Fruit fly (Drosophila melanogaster) whole organism, prepupa: ENCODE data around the gene CG5359.

Source experiments
- CG10631 ChIP-seq: fragments of 200-800 bp; sonication (Bioruptor generic); optimal IDR thresholded peaks from 2 replicates; lab custom pipeline; 2016; ENCODE audit warnings: missing biosample characterization, missing genetic modification characterization
- CG10669 ChIP-seq: fragments of 200-800 bp; sonication (Bioruptor generic); optimal IDR thresholded peaks from 3 replicates; lab custom pipeline; 2018; ENCODE audit warnings: missing biosample characterization, mild to moderate bottlenecking, missing genetic modification characterization, moderate library complexity
- CG11294 ChIP-seq: fragments of 200-800 bp; sonication (Bioruptor generic); IDR thresholded peaks from 2 replicates; pipeline ENCODE4 v1.3.6; 2022; ENCODE audit warnings: missing biosample characterization, missing genetic modification characterization
- CG11762 ChIP-seq: fragments of 200-800 bp; sonication (Bioruptor generic); optimal IDR thresholded peaks from 3 replicates; lab custom pipeline; 2016; ENCODE audit warnings: missing biosample characterization, missing genetic modification characterization; ENCODE audit not compliant: insufficient read depth
- CG15336 ChIP-seq: fragments of 200-800 bp; sonication (Bioruptor generic); IDR thresholded peaks from 2 replicates; pipeline ENCODE4 v1.3.6; 2022; ENCODE audit warnings: missing biosample characterization, missing genetic modification characterization
- CG1621 ChIP-seq: fragments of 200-800 bp; sonication (Bioruptor generic); optimal IDR thresholded peaks from 3 replicates; lab custom pipeline; 2018; ENCODE audit warnings: missing biosample characterization, mild to moderate bottlenecking, missing genetic modification characterization
- CG3032 ChIP-seq: fragments of 200-800 bp; optimal IDR thresholded peaks from 2 replicates; lab custom pipeline; 2019; ENCODE audit warnings: missing biosample characterization, mild to moderate bottlenecking, missing genetic modification characterization, moderate library complexity
- CG31627 ChIP-seq: fragments of 200-800 bp; sonication (Bioruptor generic); optimal IDR thresholded peaks from 3 replicates; lab custom pipeline; 2016; ENCODE audit warnings: missing biosample characterization, missing genetic modification characterization
- CG32006 ChIP-seq: fragments of 200-800 bp; sonication (Bioruptor generic); optimal IDR thresholded peaks from 3 replicates; lab custom pipeline; 2017; ENCODE audit warnings: missing biosample characterization, mild to moderate bottlenecking, missing genetic modification characterization
- CG34406 ChIP-seq: fragments of 200-800 bp; sonication (Bioruptor generic); optimal IDR thresholded peaks from 3 replicates; lab custom pipeline; 2016; ENCODE audit warnings: missing biosample characterization, missing genetic modification characterization
- CG4318 ChIP-seq: fragments of 200-800 bp; sonication (Bioruptor generic); optimal IDR thresholded peaks from 3 replicates; lab custom pipeline; 2017; ENCODE audit warnings: missing biosample characterization, mild to moderate bottlenecking, missing genetic modification characterization
- CG6163 ChIP-seq: fragments of 200-800 bp; sonication (Bioruptor generic); IDR thresholded peaks from 3 replicates; pipeline ENCODE4 v1.3.6; 2022; ENCODE audit warnings: missing biosample characterization, missing genetic modification characterization
- CG6276 ChIP-seq: fragments of 200-800 bp; sonication (Bioruptor generic); optimal IDR thresholded peaks from 2 replicates; lab custom pipeline; 2017; ENCODE audit warnings: missing biosample characterization, mild to moderate bottlenecking, missing genetic modification characterization
- CG6792 ChIP-seq: fragments of 200-800 bp; sonication (Bioruptor generic); optimal IDR thresholded peaks from 3 replicates; lab custom pipeline; 2016; ENCODE audit warnings: missing biosample characterization, missing genetic modification characterization
- CG6808 ChIP-seq: fragments of 200-800 bp; sonication (Bioruptor generic); optimal IDR thresholded peaks from 3 replicates; lab custom pipeline; 2017; ENCODE audit warnings: missing biosample characterization, missing genetic modification characterization, mild to moderate bottlenecking, moderate library complexity, missing genetic modification reagents
- CG6854 ChIP-seq: fragments of 200-800 bp; sonication (Bioruptor generic); optimal IDR thresholded peaks from 2 replicates; lab custom pipeline; 2017; ENCODE audit warnings: missing biosample characterization, mild to moderate bottlenecking, missing genetic modification characterization
- CG8119 ChIP-seq: fragments of 200-800 bp; sonication (Bioruptor generic); IDR thresholded peaks from 3 replicates; pipeline ENCODE4 v1.3.6; 2022; ENCODE audit warnings: missing biosample characterization, missing genetic modification characterization
- CG8319 ChIP-seq: fragments of 200-800 bp; sonication (Bioruptor generic); optimal IDR thresholded peaks from 3 replicates; lab custom pipeline; 2016; ENCODE audit warnings: missing biosample characterization, missing genetic modification characterization
- CG8632 ChIP-seq: fragments of 200-800 bp; sonication (Bioruptor generic); optimal IDR thresholded peaks from 3 replicates; lab custom pipeline; 2016; ENCODE audit warnings: missing biosample characterization, missing genetic modification characterization
- CG9139 ChIP-seq: fragments of 200-800 bp; sonication (Bioruptor generic); optimal IDR thresholded peaks from 3 replicates; lab custom pipeline; 2017; ENCODE audit warnings: missing biosample characterization, mild to moderate bottlenecking, missing genetic modification characterization
- Eip75B ChIP-seq: fragments of 200-800 bp; sonication (Bioruptor generic); optimal IDR thresholded peaks from 3 replicates; lab custom pipeline; 2016; ENCODE audit warnings: missing biosample characterization, missing genetic modification characterization
- Eip78C ChIP-seq: fragments of 200-800 bp; sonication (Bioruptor generic); peaks from one replicate; lab custom pipeline; 2016; ENCODE audit warnings: missing biosample characterization, missing genetic modification characterization
- Ets21C ChIP-seq: fragments of 200-800 bp; sonication (Bioruptor generic); optimal IDR thresholded peaks from 3 replicates; lab custom pipeline; 2016; ENCODE audit warnings: missing biosample characterization, missing genetic modification characterization
- Gug ChIP-seq: fragments of 200-800 bp; sonication (Bioruptor generic); IDR thresholded peaks from 2 replicates; pipeline ENCODE4 v1.3.6; 2022; ENCODE audit warnings: missing biosample characterization, missing genetic modification characterization
- Hr39 ChIP-seq: fragments of 200-800 bp; sonication (Bioruptor generic); optimal IDR thresholded peaks from 2 replicates; lab custom pipeline; 2016; ENCODE audit warnings: missing biosample characterization, missing genetic modification characterization
- Met ChIP-seq: fragments of 200-800 bp; sonication (Bioruptor generic); optimal IDR thresholded peaks from 3 replicates; lab custom pipeline; 2016; ENCODE audit warnings: missing biosample characterization, missing genetic modification characterization
- OdsH ChIP-seq: fragments of 200-800 bp; sonication (Bioruptor generic); optimal IDR thresholded peaks from 3 replicates; lab custom pipeline; 2016; ENCODE audit warnings: missing biosample characterization, missing genetic modification characterization
- Smox ChIP-seq: fragments of 200-800 bp; sonication (Bioruptor generic); optimal IDR thresholded peaks from 3 replicates; lab custom pipeline; 2016; ENCODE audit warnings: missing biosample characterization, missing genetic modification characterization
- Sox102F ChIP-seq: fragments of 200-800 bp; sonication (Bioruptor generic); optimal IDR thresholded peaks from 2 replicates; lab custom pipeline; 2016; ENCODE audit warnings: missing biosample characterization, mild to moderate bottlenecking, missing genetic modification characterization
- Sox14 ChIP-seq: fragments of 200-800 bp; sonication (Bioruptor generic); optimal IDR thresholded peaks from 3 replicates; lab custom pipeline; 2016; ENCODE audit warnings: missing biosample characterization, missing genetic modification characterization
- Sox15 ChIP-seq: fragments of 200-800 bp; sonication (Bioruptor generic); optimal IDR thresholded peaks from 3 replicates; lab custom pipeline; 2016; ENCODE audit warnings: missing biosample characterization, missing genetic modification characterization
- achi ChIP-seq: fragments of 200-800 bp; sonication (Bioruptor generic); optimal IDR thresholded peaks from 3 replicates; lab custom pipeline; 2016; ENCODE audit warnings: missing biosample characterization, missing genetic modification characterization
- acj6 ChIP-seq: fragments of 200-800 bp; sonication (Bioruptor generic); optimal IDR thresholded peaks from 3 replicates; lab custom pipeline; 2016; ENCODE audit warnings: missing biosample characterization, missing genetic modification characterization
- cyc ChIP-seq: fragments of 200-800 bp; sonication (Bioruptor generic); optimal IDR thresholded peaks from 3 replicates; lab custom pipeline; 2016; ENCODE audit warnings: missing biosample characterization, missing genetic modification characterization
- dac ChIP-seq: fragments of 200-800 bp; sonication (Bioruptor generic); optimal IDR thresholded peaks from 2 replicates; lab custom pipeline; 2017; ENCODE audit warnings: missing biosample characterization, mild to moderate bottlenecking, missing genetic modification characterization
- dsx ChIP-seq: fragments of 200-800 bp; optimal IDR thresholded peaks from 3 replicates; lab custom pipeline; 2019; ENCODE audit warnings: missing biosample characterization, mild to moderate bottlenecking, missing genetic modification characterization, moderate library complexity; ENCODE audit not compliant: poor library complexity, severe bottlenecking
- eg ChIP-seq: fragments of 200-800 bp; sonication (Bioruptor generic); IDR thresholded peaks from 3 replicates; pipeline ENCODE4 v1.3.6; 2022; ENCODE audit warnings: missing biosample characterization, missing genetic modification characterization
- esn ChIP-seq: fragments of 200-800 bp; sonication (Bioruptor generic); optimal IDR thresholded peaks from 2 replicates; lab custom pipeline; 2016; ENCODE audit warnings: missing biosample characterization, mild to moderate bottlenecking, missing genetic modification characterization, moderate library complexity
- fd59A ChIP-seq: fragments of 200-800 bp; sonication (Bioruptor generic); optimal IDR thresholded peaks from 2 replicates; lab custom pipeline; 2017; ENCODE audit warnings: missing biosample characterization, mild to moderate bottlenecking, missing genetic modification characterization, missing genetic modification reagents
- fd85E ChIP-seq: fragments of 200-800 bp; sonication (Bioruptor generic); optimal IDR thresholded peaks from 3 replicates; lab custom pipeline; 2016; ENCODE audit warnings: missing biosample characterization, missing genetic modification characterization
- fkh ChIP-seq: fragments of 200-800 bp; sonication (Bioruptor generic); optimal IDR thresholded peaks from 3 replicates; lab custom pipeline; 2017; ENCODE audit warnings: missing biosample characterization, mild to moderate bottlenecking, missing genetic modification characterization, moderate library complexity
- lz ChIP-seq: fragments of 200-800 bp; sonication (Bioruptor generic); optimal IDR thresholded peaks from 3 replicates; lab custom pipeline; 2016; ENCODE audit warnings: missing biosample characterization, missing genetic modification characterization
- net ChIP-seq: fragments of 200-800 bp; sonication (Bioruptor generic); optimal IDR thresholded peaks from 3 replicates; lab custom pipeline; 2016; ENCODE audit warnings: missing biosample characterization, missing genetic modification characterization
- salr ChIP-seq, 2 experiments: fragments of 200-800 bp; sonication (Bioruptor generic); optimal IDR thresholded peaks; 3 replicates each; lab custom pipeline; 2016 to 2018; ENCODE audit warnings: missing biosample characterization in 2 of 2, missing genetic modification characterization in 2 of 2, mild to moderate bottlenecking in 1 of 2
- spab ChIP-seq: fragments of 200-800 bp; sonication (Bioruptor generic); optimal IDR thresholded peaks from 2 replicates; lab custom pipeline; 2017; ENCODE audit warnings: missing biosample characterization, mild to moderate bottlenecking, missing genetic modification characterization, missing genetic modification reagents
- ss ChIP-seq, 2 experiments: fragments of 200-800 bp; sonication (Bioruptor generic); optimal IDR thresholded peaks; 2 replicates in 1 of 2; 3 replicates in 1 of 2; lab custom pipeline; 2017 to 2018; ENCODE audit warnings: mild to moderate bottlenecking in 2 of 2, missing biosample characterization in 2 of 2, missing genetic modification characterization in 2 of 2, moderate library complexity in 1 of 2
- topi ChIP-seq: fragments of 200-800 bp; sonication (Bioruptor generic); optimal IDR thresholded peaks from 3 replicates; lab custom pipeline; 2016; ENCODE audit warnings: missing biosample characterization, missing genetic modification characterization
- vri ChIP-seq: fragments of 200-800 bp; sonication (Bioruptor generic); optimal IDR thresholded peaks from 3 replicates; lab custom pipeline; 2016; ENCODE audit warnings: missing biosample characterization, mild to moderate bottlenecking, missing genetic modification characterization

Gene CG5359

DNA sequence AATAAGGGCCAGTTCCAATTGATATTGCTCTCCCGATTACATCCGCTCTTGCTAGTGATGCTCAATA is 47.5 kb upstream of the CG5359 start, which contains the start of gene CG12811:
Gene CG12811, minus strand, starts transcription at position 23 of the 67 bp plus-strand sequence.
- TF ChIP-seq spab (GFP tag; lab: Kevin White, UChicago) (no peak), CG8319 (GFP tag; lab: Kevin White, UChicago) (no peak), Eip75B (GFP tag; lab: Kevin White, UChicago) (no peak), CG10631 (GFP tag; lab: Kevin White, UChicago) (no peak), Ets21C (GFP tag; lab: Kevin White, UChicago) (no peak), lz (GFP tag; lab: Kevin White, UChicago) (no peak), salr (GFP tag; optimal IDR thresholded peaks at IDR 0.05; lab: Kevin White, UChicago) (no peak), CG4318 (GFP tag; lab: Kevin White, UChicago) (no peak), CG9139 (GFP tag; lab: Kevin White, UChicago) (no peak), fd59A (no peak), eg (no peak), Met (no peak), CG11294 (no peak), CG8119 (GFP tag; lab: Robert Waterston, UW) (no peak), vri (GFP tag; lab: Kevin White, UChicago) (no peak), fkh (GFP tag; lab: Kevin White, UChicago) (no peak), CG6854 (GFP tag; lab: Kevin White, UChicago) (no peak), CG34406 (GFP tag; lab: Kevin White, UChicago) (no peak)

DNA sequence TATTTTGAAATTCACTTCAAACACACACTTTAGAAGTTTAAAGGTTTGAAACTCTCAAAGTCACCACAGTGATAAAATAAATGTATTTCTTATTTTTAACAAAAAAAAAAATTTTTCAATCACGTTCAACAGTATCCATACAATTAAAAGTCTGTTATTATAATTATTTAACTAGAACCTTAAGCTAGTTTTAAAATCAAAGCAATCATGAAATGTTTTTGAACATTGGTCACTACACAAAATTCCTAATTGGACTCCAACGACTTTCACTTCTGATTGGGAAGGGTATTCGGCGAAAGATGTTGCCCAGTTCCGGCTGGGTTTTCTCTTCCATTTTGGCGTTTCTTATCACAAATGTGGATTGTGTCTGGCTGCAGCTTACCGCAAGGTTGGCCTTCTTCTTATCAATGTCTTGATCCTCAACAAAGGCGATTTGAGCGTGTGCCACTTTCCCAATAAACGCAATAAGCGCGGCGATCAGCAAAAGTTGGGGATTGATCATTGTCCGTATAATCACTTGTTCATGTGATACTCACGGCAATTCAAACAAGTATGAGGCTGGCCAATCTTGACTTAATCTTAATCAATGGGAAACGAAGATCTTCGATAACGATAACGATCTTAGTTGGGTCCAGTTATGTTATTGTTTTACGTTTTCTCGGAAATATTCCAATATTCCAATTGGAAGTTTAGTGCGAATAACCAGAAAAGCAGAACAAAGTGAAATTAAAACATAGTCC is 47.1 kb upstream of the CG5359 start:
- TF ChIP-seq net (peak; percentile 65), OdsH (GFP tag; lab: Kevin White, UChicago) (peak; percentile 75), Sox15 (peak; percentile 57), CG4318 (GFP tag; lab: Kevin White, UChicago) (no peak), CG8119 (GFP tag; lab: Robert Waterston, UW) (peak; percentile 69; the same call in 2 of the 3 replicates), CG6163 (no peak), Smox (GFP tag; lab: Kevin White, UChicago) (no peak), topi (peak; percentile 77), Eip78C (GFP tag; lab: Kevin White, UChicago) (peak; percentile 93), acj6 (GFP tag; lab: Kevin White, UChicago) (peak; percentile 69), CG1621 (no peak), vri (GFP tag; lab: Kevin White, UChicago) (peak; percentile 63), CG6276 (no peak), cyc (peak; percentile 47), salr (GFP tag; optimal IDR thresholded peaks at IDR 0.05; lab: Kevin White, UChicago) (peak in 1 of 2 experiments; percentile 60), CG6792 (GFP tag; lab: Kevin White, UChicago) (peak; percentile 71), Sox102F (peak; percentile 83), CG11762 (GFP tag; lab: Kevin White, UChicago) (peak; percentile 62), Hr39 (peak; percentile 65), dsx (GFP tag; lab: Kevin White, UChicago) (peak; percentile 16), CG32006 (GFP tag; lab: Kevin White, UChicago) (peak; percentile 87), Sox14 (peak; percentile 72), fd85E (GFP tag; lab: Kevin White, UChicago) (no peak), achi (GFP tag; lab: Kevin White, UChicago) (peak; percentile 63), CG11294 (no peak), lz (GFP tag; lab: Kevin White, UChicago) (peak; percentile 75), CG9139 (GFP tag; lab: Kevin White, UChicago) (no peak), CG10631 (GFP tag; lab: Kevin White, UChicago) (peak; percentile 31), CG15336 (GFP tag; lab: Robert Waterston, UW) (no peak), CG8632 (GFP tag; lab: Kevin White, UChicago) (peak; percentile 62), CG6808 (GFP tag; lab: Kevin White, UChicago) (peak; percentile 39), fkh (GFP tag; lab: Kevin White, UChicago) (no peak), ss (GFP tag; optimal IDR thresholded peaks at IDR 0.05; lab: Kevin White, UChicago) (peak in 1 of 2 experiments; percentile 63), esn (peak; percentile 85), CG31627 (peak; percentile 57), CG8319 (GFP tag; lab: Kevin White, UChicago) (peak; percentile 59), CG3032 (tag; lab: Kevin White, UChicago) (peak; percentile 59), Gug (no peak), dac (GFP tag; lab: Kevin White, UChicago) (peak; percentile 5), CG10669 (GFP tag; lab: Kevin White, UChicago) (peak; percentile 57), eg (no peak)
